Worm (Caenorhabditis elegans) whole organism, mixed stage, embryonic: ENCODE results near the gene pqn-31.

ENCODE experiments used
- M03D4.4 ChIP-seq: sonication (generic microtip); optimal IDR thresholded peaks from 2 replicates; lab custom pipeline; 2017; ENCODE audit warnings: mild to moderate bottlenecking, missing genetic modification characterization, missing compliant biosample characterization
- bed-3 ChIP-seq: fragments of 200-800 bp; sonication (Bioruptor generic); optimal IDR thresholded peaks from 3 replicates; lab custom pipeline; 2018; ENCODE audit warnings: mild to moderate bottlenecking, missing genetic modification characterization, moderate library complexity, missing compliant biosample characterization
- ceh-39 ChIP-seq: fragments of 150-350 bp; optimal IDR thresholded peaks from 2 replicates; lab custom pipeline; 2014; ENCODE audit warnings: missing biosample characterization, missing genetic modification characterization
- ces-1 ChIP-seq: fragments of 150-350 bp; optimal IDR thresholded peaks from 2 replicates; lab custom pipeline; 2014; ENCODE audit warnings: missing biosample characterization, missing genetic modification reagents, missing genetic modification characterization
- cnd-1 ChIP-seq: fragments of 200-800 bp; sonication (Bioruptor generic); optimal IDR thresholded peaks from 2 replicates; lab custom pipeline; 2018; ENCODE audit warnings: mild to moderate bottlenecking, missing genetic modification characterization, missing compliant biosample characterization
- elt-1 ChIP-seq: sonication (generic microtip); optimal IDR thresholded peaks from 2 replicates; lab custom pipeline; 2017; ENCODE audit warnings: missing genetic modification characterization, mild to moderate bottlenecking, missing compliant biosample characterization, antibody characterized with exemption, moderate library complexity, borderline replicate concordance; ENCODE audit not compliant: insufficient read depth
- flh-1 ChIP-seq: fragments of 200-800 bp; sonication (Bioruptor generic); optimal IDR thresholded peaks from 2 replicates; lab custom pipeline; 2018; ENCODE audit warnings: mild to moderate bottlenecking, missing genetic modification characterization, moderate library complexity, missing compliant biosample characterization
- ham-2 ChIP-seq: fragments of 200-800 bp; sonication (Bioruptor generic); optimal IDR thresholded peaks from 2 replicates; lab custom pipeline; 2018; ENCODE audit warnings: mild to moderate bottlenecking, missing genetic modification characterization, missing compliant biosample characterization
- hlh-1 ChIP-seq: fragments of 150-350 bp; optimal IDR thresholded peaks from 2 replicates; lab custom pipeline; 2014; ENCODE audit warnings: missing biosample characterization, missing genetic modification reagents, missing genetic modification characterization
- lin-13 ChIP-seq: fragments of 150-350 bp; optimal IDR thresholded peaks from 2 replicates; lab custom pipeline; 2014; ENCODE audit warnings: missing biosample characterization, missing genetic modification characterization
- lin-32 ChIP-seq: fragments of 200-800 bp; sonication (Bioruptor generic); optimal IDR thresholded peaks from 2 replicates; lab custom pipeline; 2018; ENCODE audit warnings: mild to moderate bottlenecking, missing genetic modification characterization, missing compliant biosample characterization
- lsy-2 ChIP-seq: fragments of 150-350 bp; optimal IDR thresholded peaks from 2 replicates; lab custom pipeline; 2014; ENCODE audit warnings: missing biosample characterization, missing genetic modification characterization
- mab-5 ChIP-seq: fragments of 150-350 bp; optimal IDR thresholded peaks from 2 replicates; lab custom pipeline; 2014; ENCODE audit warnings: missing biosample characterization, missing genetic modification characterization
- mep-1 ChIP-seq: fragments of 150-350 bp; optimal IDR thresholded peaks from 2 replicates; lab custom pipeline; 2017; ENCODE audit warnings: missing biosample characterization, missing genetic modification reagents, missing genetic modification characterization, inconsistent platforms
- mls-2 ChIP-seq: sonication (generic microtip); optimal IDR thresholded peaks from 2 replicates; lab custom pipeline; 2016; ENCODE audit warnings: mild to moderate bottlenecking, missing genetic modification characterization, moderate library complexity, missing compliant biosample characterization
- nhr-12 ChIP-seq: fragments of 150-350 bp; optimal IDR thresholded peaks from 2 replicates; lab custom pipeline; 2014; ENCODE audit warnings: missing biosample characterization, missing genetic modification characterization
- nhr-2 ChIP-seq: fragments of 150-350 bp; optimal IDR thresholded peaks from 2 replicates; lab custom pipeline; 2014; ENCODE audit warnings: missing biosample characterization, missing genetic modification characterization
- nhr-237 ChIP-seq: fragments of 150-350 bp; optimal IDR thresholded peaks from 2 replicates; lab custom pipeline; 2014; ENCODE audit warnings: missing biosample characterization, missing genetic modification characterization
- nhr-76 ChIP-seq: sonication (generic microtip); optimal IDR thresholded peaks from 2 replicates; lab custom pipeline; 2017; ENCODE audit warnings: missing biosample characterization, missing genetic modification characterization
- pha-4 ChIP-seq: fragments of 150-350 bp; optimal IDR thresholded peaks from 2 replicates; lab custom pipeline; 2018; ENCODE audit warnings: missing biosample characterization, missing genetic modification reagents, missing genetic modification characterization
- sem-2 ChIP-seq: fragments of 200-800 bp; sonication (Bioruptor generic); optimal IDR thresholded peaks from 2 replicates; lab custom pipeline; 2018; ENCODE audit warnings: mild to moderate bottlenecking, missing genetic modification characterization, missing compliant biosample characterization
- snpc-4 ChIP-seq: fragments of 150-350 bp; optimal IDR thresholded peaks from 2 replicates; lab custom pipeline; 2014; ENCODE audit warnings: missing biosample characterization, missing genetic modification characterization
- sptf-1 ChIP-seq: sonication (generic microtip); optimal IDR thresholded peaks from 2 replicates; lab custom pipeline; 2017; ENCODE audit warnings: mild to moderate bottlenecking, missing genetic modification characterization, moderate library complexity, missing compliant biosample characterization
- tbx-8 ChIP-seq: fragments of 200-800 bp; sonication (Bioruptor generic); optimal IDR thresholded peaks from 2 replicates; lab custom pipeline; 2018; ENCODE audit warnings: mild to moderate bottlenecking, missing genetic modification characterization, moderate library complexity, missing compliant biosample characterization
- unc-120 ChIP-seq: sonication (generic microtip); optimal IDR thresholded peaks from 2 replicates; lab custom pipeline; 2017; ENCODE audit warnings: missing genetic modification characterization, missing compliant biosample characterization; ENCODE audit not compliant: poor library complexity, severe bottlenecking
- unc-39 ChIP-seq: fragments of 150-350 bp; optimal IDR thresholded peaks from 2 replicates; lab custom pipeline; 2014; ENCODE audit warnings: missing biosample characterization, missing genetic modification characterization
- unc-62 ChIP-seq: fragments of 150-350 bp; optimal IDR thresholded peaks from 2 replicates; lab custom pipeline; 2014; ENCODE audit warnings: missing biosample characterization, missing genetic modification reagents, missing genetic modification characterization
- zip-8 ChIP-seq: fragments of 150-350 bp; optimal IDR thresholded peaks from 2 replicates; lab custom pipeline; 2014; ENCODE audit warnings: missing biosample characterization, missing genetic modification characterization
- ztf-11 ChIP-seq: fragments of 150-350 bp; optimal IDR thresholded peaks from 2 replicates; lab custom pipeline; 2014; ENCODE audit warnings: missing biosample characterization, missing genetic modification characterization

The pqn-31 gene

ce11 chrV:9081410-9081809 lies 28.0 kb upstream of the pqn-31 start:
- no peak for TF ChIP-seq tbx-8
- no peak for TF ChIP-seq nhr-237 (tag; lab: Kevin White, UChicago)
- no peak for TF ChIP-seq M03D4.4 (tag; lab: Kevin White, UChicago)
- no peak for TF ChIP-seq unc-62 (GFP tag; lab: Kevin White, UChicago)
- no peak for TF ChIP-seq ztf-11 (tag; lab: Kevin White, UChicago)

DNA sequence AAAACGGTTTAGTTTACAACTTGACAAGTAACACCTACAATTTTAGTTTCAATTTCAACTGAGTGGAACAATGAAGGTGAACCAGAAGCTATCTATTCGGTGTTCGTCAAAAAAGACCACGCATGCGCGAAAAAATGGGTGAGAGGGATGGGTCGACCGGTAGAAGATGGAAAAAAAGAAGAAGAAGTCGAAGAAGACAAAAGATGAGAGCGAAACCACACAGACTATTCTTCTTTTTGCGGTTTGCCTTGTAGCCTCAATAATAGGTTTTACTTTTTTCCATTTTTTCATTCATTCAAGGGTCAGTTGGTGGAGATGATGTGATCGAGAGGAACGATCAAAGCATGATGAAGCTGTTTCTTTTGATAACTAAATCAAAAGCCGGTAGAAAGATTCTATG lies 27.0 kb upstream of the pqn-31 start:
- TF ChIP-seq unc-39 (tag; lab: Kevin White, UChicago) (no peak), pha-4 (tag; lab: Kevin White, UChicago) (no peak), nhr-12 (tag; lab: Kevin White, UChicago) (no peak), lin-13 (tag; lab: Kevin White, UChicago) (no peak), unc-120 (tag; lab: Kevin White, UChicago) (no peak), ces-1 (GFP tag; lab: Kevin White, UChicago) (no peak), lin-32 (GFP tag; lab: Kevin White, UChicago) (no peak), bed-3 (GFP tag; lab: Kevin White, UChicago) (no peak), sptf-1 (tag; lab: Kevin White, UChicago) (no peak), nhr-2 (tag; lab: Kevin White, UChicago) (no peak), ceh-39 (tag; lab: Kevin White, UChicago) (no peak), ham-2 (GFP tag; lab: Kevin White, UChicago) (no peak), elt-1 (tag; lab: Kevin White, UChicago) (no peak), mep-1 (tag; lab: Kevin White, UChicago) (no peak), cnd-1 (tag; lab: Kevin White, UChicago) (no peak), snpc-4 (tag; lab: Kevin White, UChicago) (no peak), sem-2 (GFP tag; lab: Kevin White, UChicago) (no peak)

- no peak for TF ChIP-seq lsy-2 (tag; lab: Kevin White, UChicago)
- TF ChIP-seq mls-2 (tag; lab: Kevin White, UChicago) = no peak
- TF ChIP-seq unc-120 (tag; lab: Kevin White, UChicago) = no peak
- no peak for TF ChIP-seq hlh-1 (tag; lab: Kevin White, UChicago)
- no peak for TF ChIP-seq nhr-2 (tag; lab: Kevin White, UChicago)
- no peak for TF ChIP-seq sem-2 (GFP tag; lab: Kevin White, UChicago)
- no peak for TF ChIP-seq mep-1 (tag; lab: Kevin White, UChicago)
- no peak for TF ChIP-seq nhr-237 (tag; lab: Kevin White, UChicago)
- no peak for TF ChIP-seq nhr-76
- no peak for TF ChIP-seq mab-5 (tag; lab: Kevin White, UChicago)
- no peak for TF ChIP-seq flh-1
Measured at ce11 chrV:9084252-9084651, 25.1 kb upstream of the pqn-31 start.

DNA sequence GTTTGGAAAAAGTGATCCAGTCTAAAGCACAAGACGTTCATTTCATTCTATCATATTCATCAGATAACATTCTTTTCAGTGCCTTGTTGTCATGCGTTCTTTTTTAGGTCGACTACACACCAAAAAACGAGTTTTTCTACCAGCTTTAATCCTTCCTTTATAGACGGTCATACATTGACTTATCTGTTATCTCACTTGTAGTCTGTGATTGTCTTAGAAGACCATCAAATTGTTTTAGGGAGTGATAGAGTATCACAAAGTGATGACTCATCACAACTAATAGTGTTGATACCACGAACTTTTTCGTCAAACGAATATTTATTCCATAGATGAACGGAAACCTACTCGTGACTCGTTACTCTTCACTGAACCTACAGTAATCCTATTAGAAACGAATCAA lies 23.5 kb upstream of the pqn-31 start:
- TF ChIP-seq unc-120 (tag; lab: Kevin White, UChicago) = no peak
- no peak for TF ChIP-seq unc-62 (GFP tag; lab: Kevin White, UChicago)
- no peak for TF ChIP-seq zip-8 (tag; lab: Kevin White, UChicago)
- TF ChIP-seq, all 35 proteins: peak for 0

ce11 chrV:9088758-9089157 lies 20.6 kb upstream of the pqn-31 start:
- TF ChIP-seq nhr-2 (tag; lab: Kevin White, UChicago) = no peak
- TF ChIP-seq mls-2 (tag; lab: Kevin White, UChicago) = peak; percentile 63
- TF ChIP-seq, all 35 proteins: peak for 1

DNA sequence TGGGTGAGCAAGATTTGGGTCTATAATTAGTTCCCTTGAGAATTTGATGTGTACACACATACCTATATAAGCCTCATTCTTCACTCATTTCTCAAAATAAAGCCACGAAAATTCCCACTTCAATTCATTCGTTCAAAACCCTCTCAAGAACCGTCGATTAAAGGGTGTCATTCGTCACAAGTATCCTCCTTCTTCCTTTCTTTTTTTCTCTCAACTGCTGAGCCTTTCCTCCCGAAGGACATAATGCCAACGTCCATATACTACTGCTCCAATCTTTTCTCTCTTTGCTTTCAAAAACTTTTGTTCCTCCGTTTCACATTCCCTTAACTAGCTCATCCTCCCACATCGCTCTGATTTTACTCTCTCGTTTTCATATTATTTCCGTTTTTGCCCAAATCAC lies 17.2 kb upstream of the pqn-31 start, which contains the start of gene T27E4.1:
TSS of gene T27E4.1 (plus strand) at position 137 of the 400 bp plus-strand sequence.
- TF ChIP-seq bed-3 (GFP tag; lab: Kevin White, UChicago) (no peak), sptf-1 (tag; lab: Kevin White, UChicago) (no peak), M03D4.4 (tag; lab: Kevin White, UChicago) (no peak), unc-62 (GFP tag; lab: Kevin White, UChicago) (no peak), ceh-39 (tag; lab: Kevin White, UChicago) (no peak), flh-1 (no peak), cnd-1 (tag; lab: Kevin White, UChicago) (no peak)
